Worm (Caenorhabditis elegans): ENCODE results near the gene srx-54.

DNA sequence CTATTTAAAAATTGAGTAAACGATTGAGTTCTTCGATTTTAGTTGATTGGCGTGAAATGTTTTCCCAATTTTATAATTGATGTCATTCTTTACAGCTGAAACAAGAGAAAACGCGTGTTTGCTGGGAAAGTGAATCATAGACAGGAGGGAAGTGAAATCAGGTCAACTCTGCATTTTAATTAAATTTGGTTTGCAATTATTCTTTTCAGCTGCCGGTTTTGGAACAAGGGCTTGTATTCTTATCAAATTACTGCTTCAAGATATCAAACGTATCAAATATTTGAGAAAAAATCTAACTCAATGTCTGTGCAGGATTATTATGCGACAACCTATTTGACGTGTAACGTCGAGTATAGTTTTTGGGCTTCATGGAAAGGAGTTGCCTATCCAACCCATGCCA, 41.8 kb downstream of the srx-54 start, which contains the start of gene srh-97:
- TF ChIP-seq hmg-20 (GFP tag; IDR thresholded peaks at IDR 0.05) = no peak
- no peak for TF ChIP-seq lir-1 (GFP tag; conservative IDR thresholded peaks at IDR 0.05)
- no peak for TF ChIP-seq tlf-1 (GFP tag; optimal IDR thresholded peaks at IDR 0.05)
